Worm (Caenorhabditis elegans): ENCODE results near the gene F59C12.4.

The F59C12.4 gene

DNA sequence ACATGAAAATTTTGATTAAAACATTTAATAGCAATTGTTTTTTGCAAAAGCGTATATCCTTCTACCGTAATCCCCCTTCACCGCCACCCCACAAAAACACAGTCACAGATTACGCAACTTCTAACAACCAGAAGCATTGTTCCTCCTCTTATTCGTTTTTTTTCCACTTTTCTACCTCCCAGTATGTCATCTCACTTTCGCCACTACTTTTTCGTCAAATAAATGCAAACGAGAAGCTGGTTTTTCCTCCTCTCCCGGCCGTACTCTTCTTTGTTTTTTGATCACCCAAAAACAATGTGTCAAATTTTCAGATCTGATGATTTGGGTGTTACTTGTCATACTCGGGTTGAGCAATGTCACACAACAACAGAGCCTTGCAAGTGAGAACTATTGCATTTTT lies 30.6 kb upstream of the F59C12.4 start, which contains the start of gene C06G1.1:
TSS of gene C06G1.1 (plus strand) at position 301 of the 400 bp plus-strand sequence.
- TF ChIP-seq nhr-90 (tag; optimal IDR thresholded peaks at IDR 0.05) (no peak), madf-3 (GFP tag; IDR thresholded peaks at IDR 0.05) (no peak), lsl-1 (GFP tag; optimal IDR thresholded peaks at IDR 0.05) (no peak), zim-3 (tag; optimal IDR thresholded peaks at IDR 0.05) (no peak), nhr-120 (GFP tag; IDR thresholded peaks at IDR 0.05) (no peak), rpc-1 (optimal IDR thresholded peaks at IDR 0.05) (no peak), rpc-1 (tag; optimal IDR thresholded peaks at IDR 0.05) (no peak), Y53G8AR.9 (GFP tag; conservative IDR thresholded peaks at IDR 0.05) (no peak), dpl-1 (GFP tag; optimal IDR thresholded peaks at IDR 0.05) (no peak), sea-2 (GFP tag; IDR thresholded peaks at IDR 0.05) (no peak), lsy-27 (tag; optimal IDR thresholded peaks at IDR 0.05; ENCODE audit: borderline replicate concordance, insufficient read depth) (no peak), ama-1 (optimal IDR thresholded peaks at IDR 0.05) (no peak), ama-1 (GFP tag; optimal IDR thresholded peaks at IDR 0.05) (no peak), ztf-25 (GFP tag; IDR thresholded peaks at IDR 0.05) (no peak), him-1 (tag; optimal IDR thresholded peaks at IDR 0.05) (no peak), Y53F4B.3 (GFP tag; IDR thresholded peaks at IDR 0.05) (no peak), lin-26 (GFP tag; IDR thresholded peaks at IDR 0.05) (no peak), hlh-26 (GFP tag; conservative IDR thresholded peaks at IDR 0.05) (no peak), nfyb-1 (GFP tag; IDR thresholded peaks at IDR 0.05) (no peak), C06A6.2 (GFP tag; conservative IDR thresholded peaks at IDR 0.05) (no peak)

DNA sequence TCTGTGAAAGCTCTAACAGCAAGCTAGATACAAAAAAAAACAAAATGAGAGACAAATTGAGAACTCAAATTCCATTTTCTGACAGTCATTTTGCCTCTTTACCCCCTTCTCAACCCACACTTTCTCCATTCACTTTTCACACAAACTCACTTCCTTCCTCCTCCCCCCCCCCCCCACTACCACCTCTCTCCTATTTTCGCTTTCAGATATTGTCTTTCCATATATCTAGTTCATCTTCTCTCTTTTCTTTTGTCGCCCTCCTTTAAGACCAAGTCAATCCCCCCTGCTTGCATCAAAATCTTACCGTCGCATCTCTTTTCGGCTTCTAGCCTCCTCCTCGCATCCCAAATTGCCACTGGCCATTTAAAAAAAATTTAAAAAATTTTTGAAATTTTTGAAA lies 29.4 kb upstream of the F59C12.4 start:
- TF ChIP-seq Y53G8AR.9 (GFP tag; conservative IDR thresholded peaks at IDR 0.05) = no peak

ce11 chrX:16629773-16630172 lies 27.4 kb upstream of the F59C12.4 start:
- no peak for TF ChIP-seq egl-44 (GFP tag; IDR thresholded peaks at IDR 0.05)
- no peak for TF ChIP-seq hmg-20 (GFP tag; IDR thresholded peaks at IDR 0.05)
- no peak for TF ChIP-seq nhr-120 (GFP tag; IDR thresholded peaks at IDR 0.05)
- no peak for TF ChIP-seq ccch-3 (GFP tag; optimal IDR thresholded peaks at IDR 0.05)
- no peak for TF ChIP-seq lsl-1 (GFP tag; optimal IDR thresholded peaks at IDR 0.05)
- no peak for TF ChIP-seq dox-1 (GFP tag; IDR thresholded peaks at IDR 0.05)
- no peak for TF ChIP-seq rcor-1 (GFP tag; IDR thresholded peaks at IDR 0.05)
- no peak for TF ChIP-seq snpc-1.3 (tag; optimal IDR thresholded peaks at IDR 0.05; ENCODE audit: insufficient read depth)
- TF ChIP-seq ceh-40 (GFP tag; IDR thresholded peaks at IDR 0.05) = no peak
- no peak for TF ChIP-seq him-1 (tag; optimal IDR thresholded peaks at IDR 0.05)
- no peak for TF ChIP-seq unc-130 (GFP tag; optimal IDR thresholded peaks at IDR 0.05)
- TF ChIP-seq ekl-4 (GFP tag; IDR thresholded peaks at IDR 0.05) = no peak
- TF ChIP-seq ztf-28 (GFP tag; IDR thresholded peaks at IDR 0.05) = no peak
- TF ChIP-seq F10E7.11 (tag; optimal IDR thresholded peaks at IDR 0.05) = no peak
- no peak for TF ChIP-seq nfyb-1 (GFP tag; IDR thresholded peaks at IDR 0.05)
- no peak for TF ChIP-seq ceh-79 (tag; optimal IDR thresholded peaks at IDR 0.05)
- no peak for TF ChIP-seq nhr-179 (tag; optimal IDR thresholded peaks at IDR 0.05)
- TF ChIP-seq atf-7 (tag; optimal IDR thresholded peaks at IDR 0.05) = no peak

ce11 chrX:16629168-16629567 lies 26.7 kb upstream of the F59C12.4 start:
- no peak for TF ChIP-seq F52B5.7 (tag; optimal IDR thresholded peaks at IDR 0.05)
- TF ChIP-seq egl-18 (GFP tag; IDR thresholded peaks at IDR 0.05) = no peak
- TF ChIP-seq him-1 (tag; optimal IDR thresholded peaks at IDR 0.05) = no peak
- TF ChIP-seq snpc-1.1 (tag; optimal IDR thresholded peaks at IDR 0.05; ENCODE audit: insufficient read depth) = no peak
- TF ChIP-seq zfh-2 (GFP tag; conservative IDR thresholded peaks at IDR 0.05) = peak; percentile 58
- TF ChIP-seq T07F8.4 (tag; optimal IDR thresholded peaks at IDR 0.05) = no peak
- peak; percentile 28 for TF ChIP-seq snpc-4 (GFP tag; optimal IDR thresholded peaks at IDR 0.05)
- peak in 2 of 4 experiments; percentile 84 to 86 for TF ChIP-seq snpc-4 (tag; optimal IDR thresholded peaks at IDR 0.05)
- no peak for TF ChIP-seq ztf-3 (GFP tag; optimal IDR thresholded peaks at IDR 0.05)
